Fruit fly (Drosophila melanogaster) whole organism, embryonic: ENCODE data around the gene CG7320.

Source experiments
- Atf3 ChIP-seq: fragments of 200-800 bp; sonication (Bioruptor generic); optimal IDR thresholded peaks from 3 replicates; lab custom pipeline; 2016; ENCODE audit warnings: missing biosample characterization, missing genetic modification characterization
- Atf6 ChIP-seq: fragments of 200-800 bp; sonication (Bioruptor generic); IDR thresholded peaks from 2 replicates; pipeline ENCODE4 v1.3.6; 2022; ENCODE audit warnings: missing biosample characterization, missing genetic modification characterization
- CG11696 ChIP-seq: fragments of 200-800 bp; sonication (Bioruptor generic); IDR thresholded peaks from 2 replicates; pipeline ENCODE4 v1.3.6; 2022; ENCODE audit warnings: missing biosample characterization, missing genetic modification characterization
- CG12942 ChIP-seq: fragments of 200-800 bp; sonication (Bioruptor generic); optimal IDR thresholded peaks from 3 replicates; lab custom pipeline; 2016; ENCODE audit warnings: missing biosample characterization, missing genetic modification characterization
- CG13775 ChIP-seq: fragments of 200-800 bp; sonication (Bioruptor generic); optimal IDR thresholded peaks from 3 replicates; lab custom pipeline; 2017; ENCODE audit warnings: missing biosample characterization, mild to moderate bottlenecking, missing genetic modification characterization
- CG1602 ChIP-seq: fragments of 200-800 bp; sonication (Bioruptor generic); optimal IDR thresholded peaks from 3 replicates; lab custom pipeline; 2016; ENCODE audit warnings: missing biosample characterization, missing genetic modification characterization
- CG31224 ChIP-seq: fragments of 200-800 bp; sonication (Bioruptor generic); IDR thresholded peaks from 2 replicates; pipeline ENCODE4 v1.3.6; 2022; ENCODE audit warnings: missing biosample characterization, missing genetic modification characterization
- Dll ChIP-seq: fragments of 200-800 bp; sonication (Bioruptor generic); IDR thresholded peaks from 4 replicates; pipeline ENCODE4 v1.3.6; 2022; ENCODE audit warnings: missing biosample characterization, missing genetic modification characterization; ENCODE audit not compliant: partially characterized antibody
- Gug ChIP-seq: fragments of 200-800 bp; sonication (Bioruptor generic); IDR thresholded peaks from 4 replicates; pipeline ENCODE4 v1.3.6; 2022; ENCODE audit warnings: missing biosample characterization, missing genetic modification characterization
- Hr78 ChIP-seq, 2 experiments: fragments of 200-800 bp in 1 of 2; fragments of >200 bp in 1 of 2; sonication (Bioruptor generic) in 1 of 2; optimal IDR thresholded peaks; 2 replicates each; lab custom pipeline; 2017 to 2019; ENCODE audit warnings: missing biosample characterization in 2 of 2, missing genetic modification characterization in 2 of 2, mild to moderate bottlenecking in 1 of 2, moderate library complexity in 1 of 2
- crp ChIP-seq, 2 experiments: fragments of 200-800 bp; sonication (Bioruptor generic); optimal IDR thresholded peaks; 2 replicates in 1 of 2; 3 replicates in 1 of 2; lab custom pipeline; 2017; ENCODE audit warnings: missing biosample characterization in 2 of 2, missing genetic modification characterization in 2 of 2, mild to moderate bottlenecking in 1 of 2, moderate library complexity in 1 of 2
- fd102C ChIP-seq: fragments of 200-800 bp; sonication (Bioruptor generic); optimal IDR thresholded peaks from 2 replicates; lab custom pipeline; 2018; ENCODE audit warnings: missing biosample characterization, mild to moderate bottlenecking, missing genetic modification characterization, moderate library complexity
- grau ChIP-seq: fragments of 200-800 bp; optimal IDR thresholded peaks from 3 replicates; lab custom pipeline; 2019; ENCODE audit warnings: missing biosample characterization, mild to moderate bottlenecking, missing genetic modification characterization, moderate library complexity
- onecut ChIP-seq: fragments of 200-800 bp; sonication (Bioruptor generic); IDR thresholded peaks from 2 replicates; pipeline ENCODE4 v1.3.6; 2022; ENCODE audit warnings: missing biosample characterization, missing genetic modification characterization

DNA sequence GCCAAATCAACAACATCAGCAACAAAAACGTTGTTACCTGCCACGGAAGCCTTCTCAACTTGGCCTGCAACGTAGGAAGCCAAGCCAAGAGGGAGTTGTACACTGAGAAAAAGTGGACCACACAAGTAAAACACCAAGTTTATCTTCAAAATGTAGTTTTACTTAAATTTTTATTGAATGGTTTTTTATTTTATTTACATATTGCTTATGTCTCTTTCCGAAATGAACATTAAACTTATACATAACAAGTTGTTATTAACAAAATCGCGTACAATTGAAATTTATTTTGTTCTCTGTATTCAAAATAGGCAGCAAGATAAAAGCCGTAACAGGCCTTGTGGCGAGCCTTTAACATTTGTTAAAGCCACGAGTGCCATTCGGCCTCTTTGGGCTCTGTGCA lies 47.5 kb downstream of the CG7320 start:
- TF ChIP-seq grau (tag; lab: Kevin White, UChicago) (no peak), CG11696 (no peak), CG31224 (GFP tag; lab: Robert Waterston, UW) (no peak), Hr78 (GFP tag; optimal IDR thresholded peaks at IDR 0.05; lab: Kevin White, UChicago) (no peak), CG12942 (GFP tag; lab: Kevin White, UChicago) (no peak), CG13775 (no peak), Dll (GFP tag; lab: Robert Waterston, UW) (no peak), fd102C (no peak), Atf3 (no peak), Gug (no peak), crp (GFP tag; optimal IDR thresholded peaks at IDR 0.05; lab: Kevin White, UChicago) (no peak), onecut (GFP tag; lab: Robert Waterston, UW) (no peak), Atf6 (GFP tag; lab: Robert Waterston, UW) (no peak), CG1602 (GFP tag; lab: Kevin White, UChicago) (no peak)
